Worm (Caenorhabditis elegans): Measurements from ENCODE around the gene spv-1.
A peak's percentile ranks its signal among the peaks of the same experiment; 100 is the strongest.

Gene spv-1

DNA sequence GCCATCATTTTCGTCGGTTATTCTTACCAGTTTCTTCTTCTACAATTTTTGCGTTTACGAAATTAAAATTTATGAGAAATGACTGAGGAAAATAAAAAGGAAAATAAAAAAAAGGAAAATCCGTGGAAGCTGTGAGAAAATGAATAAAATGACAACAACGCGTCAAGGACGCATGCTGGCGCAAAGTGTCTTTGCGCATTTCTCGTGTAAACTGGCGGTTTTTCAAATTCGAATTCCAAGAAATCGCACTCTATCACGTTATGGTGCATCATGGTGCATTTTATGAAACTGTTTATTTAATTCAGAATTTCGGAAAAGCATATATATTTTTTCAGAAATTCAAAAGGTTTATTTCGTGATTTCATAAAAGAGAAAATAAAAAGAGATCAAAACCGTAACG is 16.7 kb upstream of the spv-1 start, which contains the start of gene dbt-1 (continued):
- TF ChIP-seq madf-8 (GFP tag; conservative IDR thresholded peaks at IDR 0.05) (peak; percentile 20; the same call in 1 of the 2 replicates), ccch-3 (GFP tag; optimal IDR thresholded peaks at IDR 0.05) (no peak), snpc-4 (GFP tag; optimal IDR thresholded peaks at IDR 0.05) (no peak), snpc-4 (tag; optimal IDR thresholded peaks at IDR 0.05) (peak in 1 of 4 experiments; percentile 34), chd-7 (tag; optimal IDR thresholded peaks at IDR 0.05) (no peak), lin-35 (GFP tag; optimal IDR thresholded peaks at IDR 0.05) (peak; percentile 35 to 93 (median 54)), lin-54 (GFP tag; optimal IDR thresholded peaks at IDR 0.05) (peak; percentile 95), hrde-1 (tag; optimal IDR thresholded peaks at IDR 0.05; ENCODE audit: borderline replicate concordance) (no peak), him-1 (tag; optimal IDR thresholded peaks at IDR 0.05) (peak; percentile 49), nhr-90 (tag; optimal IDR thresholded peaks at IDR 0.05) (no peak), Y95B8A.8 (GFP tag; IDR thresholded peaks at IDR 0.05) (no peak), let-607 (tag; optimal IDR thresholded peaks at IDR 0.05) (peak in 1 of 2 experiments; percentile 10), rcor-1 (GFP tag; IDR thresholded peaks at IDR 0.05) (no peak; the same call in 1 of the 2 replicates), efl-1 (GFP tag; optimal IDR thresholded peaks at IDR 0.05) (peak; percentile 68), ceh-27 (GFP tag; optimal IDR thresholded peaks at IDR 0.05) (no peak), dpl-1 (GFP tag; optimal IDR thresholded peaks at IDR 0.05) (peak; percentile 76)

DNA sequence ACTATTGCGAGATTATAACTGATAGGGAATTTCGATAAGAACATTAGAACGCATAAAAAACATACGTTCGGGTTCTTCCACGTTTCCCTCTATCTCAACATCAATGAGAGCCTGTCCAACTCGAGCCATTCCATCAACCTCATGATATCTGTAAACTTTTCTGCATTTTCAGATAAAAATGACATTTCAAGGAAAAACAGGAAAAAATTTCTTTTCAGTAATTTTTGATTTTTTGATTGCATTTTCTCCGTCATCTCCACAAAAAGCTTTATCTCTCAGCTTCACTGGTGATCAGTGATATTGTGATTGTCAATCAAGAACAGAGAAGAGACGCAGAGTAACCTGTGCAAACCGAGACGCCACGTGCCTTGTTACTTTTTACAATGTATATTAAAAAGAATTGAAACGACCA is 15.8 kb upstream of the spv-1 start:
- no peak; the same call in 1 of the 2 replicates for TF ChIP-seq dox-1 (GFP tag; IDR thresholded peaks at IDR 0.05)
- peak; percentile 57 for TF ChIP-seq atf-7 (tag; optimal IDR thresholded peaks at IDR 0.05)
- TF ChIP-seq snpc-1.1 (tag; optimal IDR thresholded peaks at IDR 0.05; ENCODE audit: insufficient read depth), result no peak
- no peak for TF ChIP-seq hsf-1 (GFP tag; IDR thresholded peaks at IDR 0.05)
- TF ChIP-seq F55B11.4 (tag; optimal IDR thresholded peaks at IDR 0.05; ENCODE audit: borderline replicate concordance, insufficient read depth), result no peak
- no peak for TF ChIP-seq ceh-58 (GFP tag; IDR thresholded peaks at IDR 0.05)
- no peak for TF ChIP-seq F22D6.2 (tag; optimal IDR thresholded peaks at IDR 0.05)
- TF ChIP-seq F10E7.11 (tag; optimal IDR thresholded peaks at IDR 0.05), result no peak
- TF ChIP-seq ceh-40 (GFP tag; IDR thresholded peaks at IDR 0.05), result no peak
- no peak for TF ChIP-seq madf-3 (GFP tag; IDR thresholded peaks at IDR 0.05)
- no peak for TF ChIP-seq attf-6 (GFP tag; IDR thresholded peaks at IDR 0.05)
- no peak for TF ChIP-seq ztf-3 (GFP tag; optimal IDR thresholded peaks at IDR 0.05)
- no peak for TF ChIP-seq ekl-4 (GFP tag; IDR thresholded peaks at IDR 0.05)
- TF ChIP-seq nhr-90 (tag; optimal IDR thresholded peaks at IDR 0.05), result peak; percentile 28
- no peak for TF ChIP-seq F33H1.4 (GFP tag; IDR thresholded peaks at IDR 0.05)
- no peak for TF ChIP-seq C17E4.6 (GFP tag; IDR thresholded peaks at IDR 0.05)
- TF ChIP-seq tlf-1 (GFP tag; optimal IDR thresholded peaks at IDR 0.05), result no peak
- no peak for TF ChIP-seq dpff-1 (tag; optimal IDR thresholded peaks at IDR 0.05)
- peak; percentile 91 for TF ChIP-seq nhr-80 (tag; optimal IDR thresholded peaks at IDR 0.05)
- no peak for TF ChIP-seq sptf-2 (GFP tag; optimal IDR thresholded peaks at IDR 0.05)
- TF ChIP-seq B0035.1 (tag; optimal IDR thresholded peaks at IDR 0.05), result no peak
- TF ChIP-seq zfh-2 (GFP tag; conservative IDR thresholded peaks at IDR 0.05), result no peak
- peak; percentile 10 for TF ChIP-seq tbp1 (GFP tag; optimal IDR thresholded peaks at IDR 0.05)
- no peak for TF ChIP-seq hrde-1 (tag; optimal IDR thresholded peaks at IDR 0.05; ENCODE audit: borderline replicate concordance)
- no peak for TF ChIP-seq F39B2.1 (GFP tag; IDR thresholded peaks at IDR 0.05)
- TF ChIP-seq him-1 (tag; optimal IDR thresholded peaks at IDR 0.05), result no peak
- TF ChIP-seq ceh-27 (GFP tag; optimal IDR thresholded peaks at IDR 0.05), result no peak
- TF ChIP-seq cebp-1 (GFP tag; IDR thresholded peaks at IDR 0.05), result no peak
- TF ChIP-seq cebp-1 (tag; optimal IDR thresholded peaks at IDR 0.05), result peak; percentile 28
- no peak for TF ChIP-seq ztf-22 (GFP tag; optimal IDR thresholded peaks at IDR 0.05)
- TF ChIP-seq let-607 (tag; optimal IDR thresholded peaks at IDR 0.05), result peak; percentile 47 to 83
- TF ChIP-seq C06A6.2 (GFP tag; conservative IDR thresholded peaks at IDR 0.05), result no peak
- no peak for TF ChIP-seq hlh-12 (tag; optimal IDR thresholded peaks at IDR 0.05)
- TF ChIP-seq pha-4 (tag; optimal IDR thresholded peaks at IDR 0.05), result no peak
- no peak for TF ChIP-seq mxl-1 (tag; optimal IDR thresholded peaks at IDR 0.05)
- TF ChIP-seq efl-1 (GFP tag; optimal IDR thresholded peaks at IDR 0.05), result no peak
- peak; percentile 42 for TF ChIP-seq lin-40 (tag; optimal IDR thresholded peaks at IDR 0.05)
- no peak for TF ChIP-seq madf-8 (GFP tag; conservative IDR thresholded peaks at IDR 0.05)
